Worm (Caenorhabditis elegans) whole organism, L2 larva: ENCODE results near the gene ced-5.

Experiments
- C34F6.9 ChIP-seq: fragments of 150-350 bp; optimal IDR thresholded peaks from 2 replicates; lab custom pipeline; 2014; ENCODE audit warnings: missing biosample characterization, missing genetic modification characterization
- R02D3.7 ChIP-seq: fragments of 150-350 bp; optimal IDR thresholded peaks from 2 replicates; lab custom pipeline; 2014; ENCODE audit warnings: missing biosample characterization, missing genetic modification characterization
- Y55F3AM.14 ChIP-seq: fragments of 200-800 bp; sonication (Bioruptor generic); optimal IDR thresholded peaks from 2 replicates; lab custom pipeline; 2018; ENCODE audit warnings: mild to moderate bottlenecking, missing genetic modification characterization, missing compliant biosample characterization
- ZK546.5 ChIP-seq: sonication (generic microtip); optimal IDR thresholded peaks from 2 replicates; lab custom pipeline; 2017; ENCODE audit warnings: missing biosample characterization, missing genetic modification characterization
- alr-1 ChIP-seq: fragments of 150-350 bp; optimal IDR thresholded peaks from 2 replicates; lab custom pipeline; 2014; ENCODE audit warnings: missing biosample characterization, missing genetic modification characterization
- ama-1 ChIP-seq: fragments of 150-350 bp; optimal IDR thresholded peaks from 2 replicates; lab custom pipeline; 2018; ENCODE audit warnings: inconsistent platforms
- ceh-16 ChIP-seq: fragments of 150-350 bp; optimal IDR thresholded peaks from 2 replicates; lab custom pipeline; 2014; ENCODE audit warnings: missing biosample characterization, missing genetic modification characterization
- crh-2 ChIP-seq: sonication (generic microtip); optimal IDR thresholded peaks from 2 replicates; lab custom pipeline; 2017; ENCODE audit warnings: missing biosample characterization, missing genetic modification characterization
- dmd-4 ChIP-seq: sonication (generic microtip); optimal IDR thresholded peaks from 2 replicates; lab custom pipeline; 2017; ENCODE audit warnings: missing biosample characterization, missing genetic modification characterization
- egl-27 ChIP-seq: sonication (generic microtip); optimal IDR thresholded peaks from 3 replicates; lab custom pipeline; 2017; ENCODE audit warnings: missing biosample characterization, missing genetic modification reagents, missing genetic modification characterization
- elt-1 ChIP-seq: fragments of 150-350 bp; optimal IDR thresholded peaks from 2 replicates; lab custom pipeline; 2014; ENCODE audit warnings: missing biosample characterization, missing genetic modification characterization
- elt-3 ChIP-seq: sonication (generic microtip); optimal IDR thresholded peaks from 2 replicates; lab custom pipeline; 2017; ENCODE audit warnings: missing biosample characterization, missing genetic modification characterization
- fos-1 ChIP-seq: fragments of 150-350 bp; optimal IDR thresholded peaks from 2 replicates; lab custom pipeline; 2014; ENCODE audit warnings: missing biosample characterization, missing genetic modification characterization
- gmeb-1 ChIP-seq: fragments of 150-350 bp; optimal IDR thresholded peaks from 2 replicates; lab custom pipeline; 2014; ENCODE audit warnings: missing biosample characterization, missing genetic modification characterization
- lin-11 ChIP-seq: fragments of 150-350 bp; sonication (generic microtip); optimal IDR thresholded peaks from 2 replicates; lab custom pipeline; 2014; ENCODE audit warnings: missing biosample characterization, missing genetic modification characterization, inconsistent platforms, mixed read lengths
- lin-13 ChIP-seq: fragments of 150-350 bp; optimal IDR thresholded peaks from 2 replicates; lab custom pipeline; 2014; ENCODE audit warnings: missing biosample characterization, missing genetic modification reagents, missing genetic modification characterization
- lin-39 ChIP-seq: fragments of 150-350 bp; optimal IDR thresholded peaks from 2 replicates; lab custom pipeline; 2014; ENCODE audit warnings: missing biosample characterization, missing genetic modification reagents, missing genetic modification characterization
- lsy-2 ChIP-seq, 2 experiments: fragments of 150-350 bp in 1 of 2; sonication (generic microtip) in 1 of 2; optimal IDR thresholded peaks; 2 replicates each; lab custom pipeline; 2014 to 2017; ENCODE audit warnings: missing biosample characterization in 2 of 2, missing genetic modification characterization in 2 of 2
- mab-5 ChIP-seq: fragments of 150-350 bp; optimal IDR thresholded peaks from 2 replicates; lab custom pipeline; 2014; ENCODE audit warnings: missing biosample characterization, missing genetic modification characterization
- nhr-11 ChIP-seq: fragments of 150-350 bp; optimal IDR thresholded peaks from 2 replicates; lab custom pipeline; 2014; ENCODE audit warnings: missing biosample characterization, missing genetic modification characterization
- nhr-129 ChIP-seq: fragments of 150-350 bp; optimal IDR thresholded peaks from 2 replicates; lab custom pipeline; 2014; ENCODE audit warnings: missing biosample characterization, missing genetic modification characterization
- nhr-21 ChIP-seq: fragments of 150-350 bp; optimal IDR thresholded peaks from 2 replicates; lab custom pipeline; 2014; ENCODE audit warnings: missing biosample characterization, missing genetic modification characterization
- nhr-23 ChIP-seq: fragments of 150-350 bp; optimal IDR thresholded peaks from 2 replicates; lab custom pipeline; 2014; ENCODE audit warnings: missing biosample characterization, missing genetic modification reagents, missing genetic modification characterization
- nhr-237 ChIP-seq: fragments of 150-350 bp; optimal IDR thresholded peaks from 2 replicates; lab custom pipeline; 2014; ENCODE audit warnings: missing biosample characterization, missing genetic modification characterization
- nhr-77 ChIP-seq: fragments of 150-350 bp; optimal IDR thresholded peaks from 2 replicates; lab custom pipeline; 2014; ENCODE audit warnings: missing biosample characterization, missing genetic modification characterization
- peb-1 ChIP-seq: fragments of 150-350 bp; optimal IDR thresholded peaks from 2 replicates; lab custom pipeline; 2014; ENCODE audit warnings: missing biosample characterization, missing genetic modification characterization
- sem-4 ChIP-seq: fragments of 150-350 bp; optimal IDR thresholded peaks from 2 replicates; lab custom pipeline; 2014; ENCODE audit warnings: missing biosample characterization, missing genetic modification reagents, missing genetic modification characterization
- skn-1 ChIP-seq: sonication (generic microtip); optimal IDR thresholded peaks from 2 replicates; lab custom pipeline; 2017; ENCODE audit warnings: missing biosample characterization, missing genetic modification characterization
- sma-3 ChIP-seq: sonication (generic microtip); optimal IDR thresholded peaks from 2 replicates; lab custom pipeline; 2016; ENCODE audit warnings: missing genetic modification reagents, missing genetic modification characterization, missing compliant biosample characterization
- sma-9 ChIP-seq, 2 experiments: fragments of 150-350 bp in 1 of 2; sonication (generic microtip) in 1 of 2; optimal IDR thresholded peaks; 2 replicates each; lab custom pipeline; 2014 to 2016; ENCODE audit warnings: missing genetic modification characterization in 2 of 2, mild to moderate bottlenecking in 1 of 2, missing biosample characterization in 1 of 2, missing compliant biosample characterization in 1 of 2, missing genetic modification reagents in 1 of 2, moderate library complexity in 1 of 2
- snpc-4 ChIP-seq: fragments of 150-350 bp; optimal IDR thresholded peaks from 2 replicates; lab custom pipeline; 2014; ENCODE audit warnings: missing biosample characterization, missing genetic modification characterization
- unc-55 ChIP-seq: fragments of 150-350 bp; sonication (generic microtip); optimal IDR thresholded peaks from 3 replicates; lab custom pipeline; 2014; ENCODE audit warnings: missing biosample characterization, missing genetic modification reagents, missing genetic modification characterization
- unc-62 ChIP-seq: fragments of 150-350 bp; optimal IDR thresholded peaks from 2 replicates; lab custom pipeline; 2014; ENCODE audit warnings: missing biosample characterization, missing genetic modification reagents, missing genetic modification characterization
- ztf-1 ChIP-seq: fragments of 200-800 bp; sonication (Bioruptor generic); conservative IDR thresholded peaks from 2 replicates; pipeline ENCODE4 v1.3.6; 2022; ENCODE audit warnings: missing genetic modification characterization, missing compliant biosample characterization
- ztf-11 ChIP-seq: sonication (generic microtip); optimal IDR thresholded peaks from 2 replicates; lab custom pipeline; 2017; ENCODE audit warnings: missing biosample characterization, missing genetic modification characterization
- ztf-4 ChIP-seq: fragments of 150-350 bp; optimal IDR thresholded peaks from 2 replicates; lab custom pipeline; 2014; ENCODE audit warnings: missing biosample characterization, missing genetic modification characterization

Gene ced-5

ce11 chrIV:10436401-10436800, 47.5 kb upstream of the ced-5 start, which contains the start of gene ins-1:
Gene ins-1 (plus strand): TSS chrIV:10436701.
- TF ChIP-seq sem-4 (tag; lab: Kevin White, UChicago) (no peak), dmd-4 (tag; lab: Kevin White, UChicago) (no peak), ceh-16 (tag; lab: Kevin White, UChicago) (no peak), lin-11 (tag; lab: Kevin White, UChicago) (no peak), sma-3 (GFP tag; lab: Kevin White, UChicago) (no peak), mab-5 (tag; lab: Kevin White, UChicago) (no peak), C34F6.9 (tag; lab: Kevin White, UChicago) (no peak), nhr-77 (tag; lab: Kevin White, UChicago) (no peak), snpc-4 (tag; lab: Kevin White, UChicago) (no peak), R02D3.7 (tag; lab: Kevin White, UChicago) (no peak), unc-62 (GFP tag; lab: Kevin White, UChicago) (no peak), Y55F3AM.14 (GFP tag; lab: Kevin White, UChicago) (no peak), nhr-23 (tag; lab: Kevin White, UChicago) (no peak), fos-1 (tag; lab: Kevin White, UChicago) (no peak)
- TF ChIP-seq, all 48 proteins: peak for 0

ce11 chrIV:10437114-10437513, 46.8 kb upstream of the ced-5 start:
- no peak for TF ChIP-seq lin-39
- TF ChIP-seq ztf-11 (tag; lab: Kevin White, UChicago), result no peak
- TF ChIP-seq alr-1 (tag; lab: Kevin White, UChicago), result no peak
- TF ChIP-seq ztf-1, result no peak
- no peak for TF ChIP-seq nhr-11 (tag; lab: Kevin White, UChicago)
- no peak for TF ChIP-seq nhr-23 (tag; lab: Kevin White, UChicago)
- TF ChIP-seq nhr-21 (tag; lab: Kevin White, UChicago), result no peak
- no peak for TF ChIP-seq snpc-4 (tag; lab: Kevin White, UChicago)
- TF ChIP-seq skn-1, result no peak
- TF ChIP-seq peb-1, result no peak
- no peak for TF ChIP-seq sma-9 (GFP tag; optimal IDR thresholded peaks at IDR 0.05; lab: Kevin White, UChicago)
- TF ChIP-seq sma-9 (tag; optimal IDR thresholded peaks at IDR 0.05; lab: Kevin White, UChicago), result no peak
- TF ChIP-seq ZK546.5 (tag; lab: Kevin White, UChicago), result no peak
- TF ChIP-seq C34F6.9 (tag; lab: Kevin White, UChicago), result no peak
- no peak for TF ChIP-seq fos-1 (tag; lab: Kevin White, UChicago)
- no peak for TF ChIP-seq nhr-129 (tag; lab: Kevin White, UChicago)
- TF ChIP-seq lin-11 (tag; lab: Kevin White, UChicago), result no peak
- no peak for TF ChIP-seq crh-2
- TF ChIP-seq ama-1, result no peak

ce11 chrIV:10438901-10439300, 45.0 kb upstream of the ced-5 start, which contains the start of gene F13B12.3:
Gene F13B12.3 (plus strand): TSS chrIV:10439123.
- TF ChIP-seq crh-2 (peak; percentile 25), nhr-237 (tag; lab: Kevin White, UChicago) (no peak), unc-62 (GFP tag; lab: Kevin White, UChicago) (no peak), nhr-11 (tag; lab: Kevin White, UChicago) (no peak), sma-9 (GFP tag; optimal IDR thresholded peaks at IDR 0.05; lab: Kevin White, UChicago) (peak; percentile 40), sma-9 (tag; optimal IDR thresholded peaks at IDR 0.05; lab: Kevin White, UChicago) (no peak), alr-1 (tag; lab: Kevin White, UChicago) (no peak), gmeb-1 (tag; lab: Kevin White, UChicago) (peak; percentile 11), snpc-4 (tag; lab: Kevin White, UChicago) (no peak), dmd-4 (tag; lab: Kevin White, UChicago) (no peak), fos-1 (tag; lab: Kevin White, UChicago) (peak; percentile 73), mab-5 (tag; lab: Kevin White, UChicago) (no peak), egl-27 (no peak)

- no peak for TF ChIP-seq ztf-1
- no peak for TF ChIP-seq sma-9 (GFP tag; optimal IDR thresholded peaks at IDR 0.05; lab: Kevin White, UChicago)
- TF ChIP-seq sma-9 (tag; optimal IDR thresholded peaks at IDR 0.05; lab: Kevin White, UChicago), result no peak
- no peak for TF ChIP-seq lin-13
- TF ChIP-seq unc-55, result no peak
- TF ChIP-seq, all 48 proteins: peak for 0
Measured at ce11 chrIV:10442904-10443303, 41.0 kb upstream of the ced-5 start.

- TF ChIP-seq C34F6.9 (tag; lab: Kevin White, UChicago), result no peak
- no peak for TF ChIP-seq elt-3
- no peak for TF ChIP-seq lsy-2 (tag; optimal IDR thresholded peaks at IDR 0.05; lab: Kevin White, UChicago)
- TF ChIP-seq skn-1, result no peak
- TF ChIP-seq gmeb-1 (tag; lab: Kevin White, UChicago), result no peak
- TF ChIP-seq ceh-16 (tag; lab: Kevin White, UChicago), result no peak
- TF ChIP-seq nhr-77 (tag; lab: Kevin White, UChicago), result no peak
- no peak for TF ChIP-seq nhr-21 (tag; lab: Kevin White, UChicago)
- no peak for TF ChIP-seq R02D3.7 (tag; lab: Kevin White, UChicago)
- no peak for TF ChIP-seq unc-55
- TF ChIP-seq elt-1, result no peak
- TF ChIP-seq nhr-237 (tag; lab: Kevin White, UChicago), result no peak
- no peak for TF ChIP-seq dmd-4 (tag; lab: Kevin White, UChicago)
- no peak for TF ChIP-seq ztf-4 (tag; lab: Kevin White, UChicago)
- TF ChIP-seq, all 48 proteins: peak for 0
Measured at ce11 chrIV:10443510-10443909, 40.4 kb upstream of the ced-5 start, which contains the start of gene F13B12.7. Gene F13B12.7 (plus strand): TSS chrIV:10443810.
